Worm (Caenorhabditis elegans) whole organism, L2 larva: ENCODE data around the gene C48B4.11.

Experiments
- C34F6.9 ChIP-seq: fragments of 150-350 bp; optimal IDR thresholded peaks from 2 replicates; lab custom pipeline; 2014; ENCODE audit warnings: missing biosample characterization, missing genetic modification characterization
- F13H6.1 ChIP-seq: sonication (generic microtip); optimal IDR thresholded peaks from 2 replicates; lab custom pipeline; 2016; ENCODE audit warnings: missing genetic modification characterization, missing compliant biosample characterization
- R02D3.7 ChIP-seq: fragments of 150-350 bp; optimal IDR thresholded peaks from 2 replicates; lab custom pipeline; 2014; ENCODE audit warnings: missing biosample characterization, missing genetic modification characterization
- Y55F3AM.14 ChIP-seq: fragments of 200-800 bp; sonication (Bioruptor generic); optimal IDR thresholded peaks from 2 replicates; lab custom pipeline; 2018; ENCODE audit warnings: mild to moderate bottlenecking, missing genetic modification characterization, missing compliant biosample characterization
- ZK546.5 ChIP-seq: sonication (generic microtip); optimal IDR thresholded peaks from 2 replicates; lab custom pipeline; 2017; ENCODE audit warnings: missing biosample characterization, missing genetic modification characterization
- alr-1 ChIP-seq: fragments of 150-350 bp; optimal IDR thresholded peaks from 2 replicates; lab custom pipeline; 2014; ENCODE audit warnings: missing biosample characterization, missing genetic modification characterization
- aly-2 ChIP-seq: fragments of 150-350 bp; optimal IDR thresholded peaks from 2 replicates; lab custom pipeline; 2014; ENCODE audit warnings: missing biosample characterization, missing genetic modification characterization
- ama-1 ChIP-seq: fragments of 150-350 bp; optimal IDR thresholded peaks from 2 replicates; lab custom pipeline; 2018; ENCODE audit warnings: inconsistent platforms
- blmp-1 ChIP-seq: sonication (generic microtip); optimal IDR thresholded peaks from 2 replicates; lab custom pipeline; 2017; ENCODE audit warnings: missing genetic modification characterization, mild to moderate bottlenecking, missing compliant biosample characterization, antibody characterized with exemption, moderate library complexity; ENCODE audit not compliant: insufficient read depth
- ceh-16 ChIP-seq: fragments of 150-350 bp; optimal IDR thresholded peaks from 2 replicates; lab custom pipeline; 2014; ENCODE audit warnings: missing biosample characterization, missing genetic modification characterization
- crh-2 ChIP-seq: sonication (generic microtip); optimal IDR thresholded peaks from 2 replicates; lab custom pipeline; 2017; ENCODE audit warnings: missing biosample characterization, missing genetic modification characterization
- dmd-4 ChIP-seq: sonication (generic microtip); optimal IDR thresholded peaks from 2 replicates; lab custom pipeline; 2017; ENCODE audit warnings: missing biosample characterization, missing genetic modification characterization
- egl-27 ChIP-seq: sonication (generic microtip); optimal IDR thresholded peaks from 3 replicates; lab custom pipeline; 2017; ENCODE audit warnings: missing biosample characterization, missing genetic modification reagents, missing genetic modification characterization
- elt-1 ChIP-seq: fragments of 150-350 bp; optimal IDR thresholded peaks from 2 replicates; lab custom pipeline; 2014; ENCODE audit warnings: missing biosample characterization, missing genetic modification characterization
- fos-1 ChIP-seq: fragments of 150-350 bp; optimal IDR thresholded peaks from 2 replicates; lab custom pipeline; 2014; ENCODE audit warnings: missing biosample characterization, missing genetic modification characterization
- gmeb-1 ChIP-seq: fragments of 150-350 bp; optimal IDR thresholded peaks from 2 replicates; lab custom pipeline; 2014; ENCODE audit warnings: missing biosample characterization, missing genetic modification characterization
- lin-11 ChIP-seq: fragments of 150-350 bp; sonication (generic microtip); optimal IDR thresholded peaks from 2 replicates; lab custom pipeline; 2014; ENCODE audit warnings: missing biosample characterization, missing genetic modification characterization, inconsistent platforms, mixed read lengths
- lin-13 ChIP-seq: fragments of 150-350 bp; optimal IDR thresholded peaks from 2 replicates; lab custom pipeline; 2014; ENCODE audit warnings: missing biosample characterization, missing genetic modification reagents, missing genetic modification characterization
- lin-39 ChIP-seq: fragments of 150-350 bp; optimal IDR thresholded peaks from 2 replicates; lab custom pipeline; 2014; ENCODE audit warnings: missing biosample characterization, missing genetic modification reagents, missing genetic modification characterization
- lsy-2 ChIP-seq, 2 experiments: fragments of 150-350 bp in 1 of 2; sonication (generic microtip) in 1 of 2; optimal IDR thresholded peaks; 2 replicates each; lab custom pipeline; 2014 to 2017; ENCODE audit warnings: missing biosample characterization in 2 of 2, missing genetic modification characterization in 2 of 2
- mab-5 ChIP-seq: fragments of 150-350 bp; optimal IDR thresholded peaks from 2 replicates; lab custom pipeline; 2014; ENCODE audit warnings: missing biosample characterization, missing genetic modification characterization
- mdl-1 ChIP-seq, 2 experiments: fragments of 150-350 bp in 1 of 2; sonication (generic microtip) in 1 of 2; optimal IDR thresholded peaks; 2 replicates each; lab custom pipeline; 2017; ENCODE audit warnings: missing biosample characterization in 2 of 2, missing genetic modification characterization in 2 of 2
- nhr-10 ChIP-seq: sonication (generic microtip); optimal IDR thresholded peaks from 2 replicates; lab custom pipeline; 2017; ENCODE audit warnings: missing biosample characterization, missing genetic modification characterization
- nhr-11 ChIP-seq: fragments of 150-350 bp; optimal IDR thresholded peaks from 2 replicates; lab custom pipeline; 2014; ENCODE audit warnings: missing biosample characterization, missing genetic modification characterization
- nhr-12 ChIP-seq: fragments of 150-350 bp; optimal IDR thresholded peaks from 2 replicates; lab custom pipeline; 2014; ENCODE audit warnings: missing biosample characterization, missing genetic modification characterization
- nhr-23 ChIP-seq: fragments of 150-350 bp; optimal IDR thresholded peaks from 2 replicates; lab custom pipeline; 2014; ENCODE audit warnings: missing biosample characterization, missing genetic modification reagents, missing genetic modification characterization
- nhr-237 ChIP-seq: fragments of 150-350 bp; optimal IDR thresholded peaks from 2 replicates; lab custom pipeline; 2014; ENCODE audit warnings: missing biosample characterization, missing genetic modification characterization
- nhr-25 ChIP-seq: fragments of 150-350 bp; sonication (generic microtip); optimal IDR thresholded peaks from 3 replicates; lab custom pipeline; 2014; ENCODE audit warnings: missing biosample characterization, missing genetic modification characterization
- nhr-6 ChIP-seq: fragments of 150-350 bp; optimal IDR thresholded peaks from 2 replicates; lab custom pipeline; 2014; ENCODE audit warnings: missing biosample characterization, missing genetic modification characterization
- peb-1 ChIP-seq: fragments of 150-350 bp; optimal IDR thresholded peaks from 2 replicates; lab custom pipeline; 2014; ENCODE audit warnings: missing biosample characterization, missing genetic modification characterization
- sem-4 ChIP-seq: fragments of 150-350 bp; optimal IDR thresholded peaks from 2 replicates; lab custom pipeline; 2014; ENCODE audit warnings: missing biosample characterization, missing genetic modification reagents, missing genetic modification characterization
- sma-9 ChIP-seq, 2 experiments: fragments of 150-350 bp in 1 of 2; sonication (generic microtip) in 1 of 2; optimal IDR thresholded peaks; 2 replicates each; lab custom pipeline; 2014 to 2016; ENCODE audit warnings: missing genetic modification characterization in 2 of 2, mild to moderate bottlenecking in 1 of 2, missing biosample characterization in 1 of 2, missing compliant biosample characterization in 1 of 2, missing genetic modification reagents in 1 of 2, moderate library complexity in 1 of 2
- snpc-4 ChIP-seq: fragments of 150-350 bp; optimal IDR thresholded peaks from 2 replicates; lab custom pipeline; 2014; ENCODE audit warnings: missing biosample characterization, missing genetic modification characterization
- unc-39 ChIP-seq: fragments of 150-350 bp; optimal IDR thresholded peaks from 2 replicates; lab custom pipeline; 2014; ENCODE audit warnings: missing biosample characterization, missing genetic modification characterization
- unc-55 ChIP-seq: fragments of 150-350 bp; sonication (generic microtip); optimal IDR thresholded peaks from 3 replicates; lab custom pipeline; 2014; ENCODE audit warnings: missing biosample characterization, missing genetic modification reagents, missing genetic modification characterization
- unc-62 ChIP-seq: fragments of 150-350 bp; optimal IDR thresholded peaks from 2 replicates; lab custom pipeline; 2014; ENCODE audit warnings: missing biosample characterization, missing genetic modification reagents, missing genetic modification characterization
- zag-1 ChIP-seq: fragments of 150-350 bp; optimal IDR thresholded peaks from 2 replicates; lab custom pipeline; 2014; ENCODE audit warnings: missing biosample characterization, missing genetic modification characterization
- ztf-1 ChIP-seq: fragments of 200-800 bp; sonication (Bioruptor generic); conservative IDR thresholded peaks from 2 replicates; pipeline ENCODE4 v1.3.6; 2022; ENCODE audit warnings: missing genetic modification characterization, missing compliant biosample characterization
- ztf-11 ChIP-seq: sonication (generic microtip); optimal IDR thresholded peaks from 2 replicates; lab custom pipeline; 2017; ENCODE audit warnings: missing biosample characterization, missing genetic modification characterization
- ztf-4 ChIP-seq: fragments of 150-350 bp; optimal IDR thresholded peaks from 2 replicates; lab custom pipeline; 2014; ENCODE audit warnings: missing biosample characterization, missing genetic modification characterization

Gene C48B4.11

DNA sequence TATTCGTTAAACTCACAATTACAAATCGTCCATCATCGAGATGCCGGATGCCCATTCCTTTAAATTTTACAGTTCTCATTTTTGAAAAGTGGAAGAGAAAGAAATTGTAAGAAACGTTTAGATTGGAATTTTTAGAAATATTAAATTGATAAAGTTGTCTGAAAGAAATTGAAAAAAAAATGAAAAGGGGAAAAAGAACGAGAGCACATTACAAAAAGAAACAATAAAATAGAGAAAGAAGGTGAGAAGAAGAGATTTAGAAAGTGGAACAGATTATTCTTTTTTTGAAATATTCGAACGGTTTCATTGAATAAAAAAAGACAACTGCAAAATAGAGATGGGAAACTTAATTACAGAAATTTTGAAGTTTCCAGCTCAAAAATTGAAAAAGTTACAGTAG is 4.8 kb downstream of the C48B4.11 start, which contains the start of gene C48B4.8:
Gene C48B4.8, minus strand, starts transcription at position 101 of the 400 bp plus-strand sequence.
- TF ChIP-seq ztf-1 (no peak), aly-2 (no peak), mab-5 (tag; lab: Kevin White, UChicago) (no peak), ztf-11 (tag; lab: Kevin White, UChicago) (no peak), dmd-4 (tag; lab: Kevin White, UChicago) (no peak), egl-27 (no peak), lsy-2 (tag; optimal IDR thresholded peaks at IDR 0.05; lab: Kevin White, UChicago) (no peak), nhr-6 (no peak), sem-4 (no peak), snpc-4 (tag; lab: Kevin White, UChicago) (no peak), F13H6.1 (tag; lab: Kevin White, UChicago) (no peak), ztf-4 (tag; lab: Kevin White, UChicago) (no peak), nhr-11 (tag; lab: Kevin White, UChicago) (no peak)
- TF ChIP-seq, all 48 proteins: peak for 0

DNA sequence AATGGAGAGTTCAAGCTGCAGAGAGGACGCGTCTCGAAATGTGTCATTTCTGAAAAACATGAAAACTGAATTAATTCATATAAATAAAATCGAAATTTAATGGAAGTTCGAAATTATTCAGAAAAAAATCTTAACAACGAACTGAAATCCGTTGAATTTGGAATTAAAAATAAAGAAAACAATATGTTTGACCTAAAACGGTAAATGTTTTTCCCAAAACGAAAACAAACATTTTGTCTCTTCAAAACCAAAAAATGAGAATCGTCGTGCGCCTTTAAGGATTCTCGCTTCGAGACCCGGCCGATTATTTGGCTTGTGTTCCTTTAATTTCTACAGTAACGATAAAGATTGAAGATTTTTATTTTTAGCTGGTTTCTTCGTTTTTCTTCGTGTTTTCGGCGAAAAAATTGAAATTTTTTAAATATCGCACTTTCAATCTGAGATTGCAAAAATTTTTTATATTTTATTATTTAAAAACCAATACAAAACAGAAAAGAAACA is 6.5 kb downstream of the C48B4.11 start, which contains the start of gene C48B4.7:
Gene C48B4.7, minus strand, starts transcription at position 51 of the 501 bp plus-strand sequence.
- TF ChIP-seq sem-4 (no peak), Y55F3AM.14 (GFP tag; lab: Kevin White, UChicago) (no peak), gmeb-1 (tag; lab: Kevin White, UChicago) (no peak), fos-1 (tag; lab: Kevin White, UChicago) (no peak), ztf-4 (tag; lab: Kevin White, UChicago) (no peak), zag-1 (tag; lab: Kevin White, UChicago) (no peak), C34F6.9 (tag; lab: Kevin White, UChicago) (no peak), ama-1 (lab: Kevin White, UChicago) (no peak), nhr-23 (no peak), sma-9 (GFP tag; optimal IDR thresholded peaks at IDR 0.05; lab: Kevin White, UChicago) (no peak), sma-9 (tag; optimal IDR thresholded peaks at IDR 0.05; lab: Kevin White, UChicago) (no peak)

DNA sequence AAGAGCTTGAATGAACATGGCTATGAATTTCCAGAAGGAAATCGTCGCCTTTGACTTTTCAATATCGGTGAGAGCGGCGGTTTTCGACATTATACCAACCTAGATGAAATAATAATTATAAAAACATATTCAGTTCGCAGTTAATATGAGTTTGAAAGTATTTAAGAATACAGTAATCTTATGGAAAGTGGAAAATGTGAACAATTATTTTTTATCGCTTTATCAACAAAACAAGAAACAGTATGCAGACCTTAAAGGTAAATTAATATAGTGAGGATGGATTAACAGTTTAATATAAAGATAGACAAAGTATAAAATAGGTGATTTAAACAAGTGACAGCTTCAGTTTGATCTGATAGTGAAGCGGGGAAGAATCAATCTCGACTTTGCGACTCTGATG is 7.5 kb downstream of the C48B4.11 start, which contains the start of gene C48B4.6:
Gene C48B4.6, minus strand, starts transcription at position 101 of the 400 bp plus-strand sequence.
- TF ChIP-seq nhr-6 (no peak), nhr-23 (no peak), alr-1 (no peak), blmp-1 (no peak), fos-1 (tag; lab: Kevin White, UChicago) (no peak), F13H6.1 (tag; lab: Kevin White, UChicago) (no peak), ceh-16 (no peak), nhr-10 (tag; lab: Kevin White, UChicago) (no peak), sem-4 (no peak), snpc-4 (tag; lab: Kevin White, UChicago) (no peak), ama-1 (lab: Kevin White, UChicago) (no peak), peb-1 (tag; lab: Kevin White, UChicago) (no peak), mdl-1 (tag; optimal IDR thresholded peaks at IDR 0.05; lab: Kevin White, UChicago) (no peak)

DNA sequence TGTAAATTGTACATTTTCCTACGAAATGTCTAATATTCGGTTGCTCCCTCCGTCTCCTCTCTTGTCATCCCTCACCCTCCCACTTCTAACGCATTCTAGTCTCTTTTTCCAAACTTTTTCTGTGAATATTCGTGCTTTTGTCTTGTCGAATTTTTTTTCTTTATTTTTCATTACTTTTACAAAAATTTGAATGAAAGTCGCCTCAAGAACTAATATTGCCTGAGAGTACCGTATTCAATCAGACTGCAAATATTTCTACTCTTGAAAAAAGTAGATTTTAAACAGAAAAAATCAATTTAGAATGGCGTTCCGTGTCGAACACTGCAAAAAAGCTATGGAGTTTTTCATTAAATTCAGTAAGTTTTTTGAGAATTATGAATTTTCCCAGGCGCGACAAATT is 9.6 kb downstream of the C48B4.11 start, which contains the start of gene ZK1098.11:
Gene ZK1098.11, plus strand, starts transcription at position 301 of the 400 bp plus-strand sequence.
- TF ChIP-seq lsy-2 (tag; optimal IDR thresholded peaks at IDR 0.05; lab: Kevin White, UChicago): no peak
- TF ChIP-seq ztf-4 (tag; lab: Kevin White, UChicago): no peak
- TF ChIP-seq lin-11 (tag; lab: Kevin White, UChicago): no peak
- TF ChIP-seq lin-39 (tag; lab: Kevin White, UChicago): no peak
- TF ChIP-seq snpc-4 (tag; lab: Kevin White, UChicago): no peak
- TF ChIP-seq crh-2: no peak
- no peak for TF ChIP-seq F13H6.1 (tag; lab: Kevin White, UChicago)
- TF ChIP-seq peb-1 (tag; lab: Kevin White, UChicago): no peak
- TF ChIP-seq alr-1: no peak
- TF ChIP-seq nhr-11 (tag; lab: Kevin White, UChicago): no peak
- no peak for TF ChIP-seq unc-55 (GFP tag; lab: Kevin White, UChicago)

DNA sequence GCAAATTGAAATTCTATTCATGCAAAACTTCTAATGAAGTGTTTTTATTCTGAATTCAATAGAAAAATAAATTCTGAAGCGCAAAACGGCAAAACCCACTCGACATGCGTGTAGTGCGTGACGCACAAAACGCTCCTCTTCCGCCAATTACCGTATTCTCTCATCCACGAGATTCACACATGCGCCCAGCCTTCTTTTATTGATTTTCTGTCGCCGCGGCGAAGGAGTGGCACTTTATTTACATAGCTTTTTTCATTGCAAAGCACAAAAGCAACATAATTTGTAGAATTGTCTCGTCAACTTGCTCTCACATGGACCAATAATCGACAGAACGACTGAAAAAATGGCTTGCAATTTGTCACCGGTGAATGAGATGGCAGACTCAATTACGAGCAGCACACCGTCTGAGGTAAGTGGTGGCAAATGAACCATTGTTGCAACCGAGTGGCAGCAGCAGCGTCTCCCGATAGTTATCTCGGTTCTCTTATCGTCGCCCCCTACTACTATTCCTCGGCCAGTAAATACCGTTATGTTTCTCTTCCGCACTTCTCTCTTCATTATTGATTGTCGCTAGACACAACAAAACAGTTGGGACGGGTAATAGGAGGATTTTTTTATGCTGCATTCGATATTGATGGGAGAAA is 19.8 kb downstream of the C48B4.11 start, which contains the start of gene unc-16:
Gene unc-16, plus strand, starts transcription at position 243 of the 644 bp plus-strand sequence.
- peak; percentile 9 for TF ChIP-seq ZK546.5
- TF ChIP-seq sma-9 (GFP tag; optimal IDR thresholded peaks at IDR 0.05; lab: Kevin White, UChicago): peak; percentile 78
- TF ChIP-seq sma-9 (tag; optimal IDR thresholded peaks at IDR 0.05; lab: Kevin White, UChicago): no peak
- peak; percentile 90 for TF ChIP-seq lin-11 (tag; lab: Kevin White, UChicago)
- TF ChIP-seq dmd-4 (tag; lab: Kevin White, UChicago): no peak
- no peak for TF ChIP-seq nhr-237 (tag; lab: Kevin White, UChicago)
- no peak for TF ChIP-seq alr-1
- TF ChIP-seq C34F6.9 (tag; lab: Kevin White, UChicago): peak; percentile 98
- TF ChIP-seq gmeb-1 (tag; lab: Kevin White, UChicago): peak; percentile 75
- TF ChIP-seq unc-55 (GFP tag; lab: Kevin White, UChicago): peak; percentile 96
- TF ChIP-seq nhr-12: no peak
- peak; percentile 62 for TF ChIP-seq ztf-4 (tag; lab: Kevin White, UChicago)
- TF ChIP-seq lin-39 (tag; lab: Kevin White, UChicago): no peak
- peak; percentile 69 for TF ChIP-seq lin-13 (GFP tag; lab: Kevin White, UChicago)
- no peak for TF ChIP-seq elt-1 (tag; lab: Kevin White, UChicago)
- TF ChIP-seq egl-27: peak; percentile 73
- peak; percentile 80 for TF ChIP-seq mab-5 (tag; lab: Kevin White, UChicago)
- TF ChIP-seq unc-39: no peak
- TF ChIP-seq nhr-25 (tag; lab: Kevin White, UChicago): peak; percentile 84
- no peak for TF ChIP-seq unc-62 (GFP tag; lab: Kevin White, UChicago)
- peak; percentile 89 for TF ChIP-seq crh-2
- peak; percentile 99 to 100 for TF ChIP-seq lsy-2 (tag; optimal IDR thresholded peaks at IDR 0.05; lab: Kevin White, UChicago)
- peak; percentile 84 for TF ChIP-seq ama-1 (lab: Kevin White, UChicago)
- no peak for TF ChIP-seq R02D3.7 (tag; lab: Kevin White, UChicago)
